Worm (Caenorhabditis elegans): ENCODE results near the gene tbp-1.

ce11 chrIII:7399004-7399403 is 15.2 kb downstream of the tbp-1 start:
- TF ChIP-seq elt-3 (tag; optimal IDR thresholded peaks at IDR 0.05) (no peak), unc-62 (GFP tag; optimal IDR thresholded peaks at IDR 0.05) (no peak), C34F6.9 (tag; optimal IDR thresholded peaks at IDR 0.05) (no peak)
